Worm (Caenorhabditis elegans) whole organism, L2 larva: ENCODE data around the gene sna-1.

Experiments used
- F13H6.1 ChIP-seq: sonication (generic microtip); optimal IDR thresholded peaks from 2 replicates; lab custom pipeline; 2016; ENCODE audit warnings: missing genetic modification characterization, missing compliant biosample characterization
- ZK546.5 ChIP-seq: sonication (generic microtip); optimal IDR thresholded peaks from 2 replicates; lab custom pipeline; 2017; ENCODE audit warnings: missing biosample characterization, missing genetic modification characterization
- alr-1 ChIP-seq: fragments of 150-350 bp; optimal IDR thresholded peaks from 2 replicates; lab custom pipeline; 2014; ENCODE audit warnings: missing biosample characterization, missing genetic modification characterization
- aly-2 ChIP-seq: fragments of 150-350 bp; optimal IDR thresholded peaks from 2 replicates; lab custom pipeline; 2014; ENCODE audit warnings: missing biosample characterization, missing genetic modification characterization
- ama-1 ChIP-seq: fragments of 150-350 bp; optimal IDR thresholded peaks from 2 replicates; lab custom pipeline; 2018; ENCODE audit warnings: inconsistent platforms
- ceh-16 ChIP-seq: fragments of 150-350 bp; optimal IDR thresholded peaks from 2 replicates; lab custom pipeline; 2014; ENCODE audit warnings: missing biosample characterization, missing genetic modification characterization
- ceh-82 ChIP-seq: fragments of 150-350 bp; optimal IDR thresholded peaks from 2 replicates; lab custom pipeline; 2014; ENCODE audit warnings: missing biosample characterization, missing genetic modification characterization
- crh-2 ChIP-seq: sonication (generic microtip); optimal IDR thresholded peaks from 2 replicates; lab custom pipeline; 2017; ENCODE audit warnings: missing biosample characterization, missing genetic modification characterization
- dmd-4 ChIP-seq: sonication (generic microtip); optimal IDR thresholded peaks from 2 replicates; lab custom pipeline; 2017; ENCODE audit warnings: missing biosample characterization, missing genetic modification characterization
- egl-27 ChIP-seq: sonication (generic microtip); optimal IDR thresholded peaks from 3 replicates; lab custom pipeline; 2017; ENCODE audit warnings: missing biosample characterization, missing genetic modification reagents, missing genetic modification characterization
- elt-1 ChIP-seq: fragments of 150-350 bp; optimal IDR thresholded peaks from 2 replicates; lab custom pipeline; 2014; ENCODE audit warnings: missing biosample characterization, missing genetic modification characterization
- elt-3 ChIP-seq: sonication (generic microtip); optimal IDR thresholded peaks from 2 replicates; lab custom pipeline; 2017; ENCODE audit warnings: missing biosample characterization, missing genetic modification characterization
- fos-1 ChIP-seq: fragments of 150-350 bp; optimal IDR thresholded peaks from 2 replicates; lab custom pipeline; 2014; ENCODE audit warnings: missing biosample characterization, missing genetic modification characterization
- gmeb-1 ChIP-seq: fragments of 150-350 bp; optimal IDR thresholded peaks from 2 replicates; lab custom pipeline; 2014; ENCODE audit warnings: missing biosample characterization, missing genetic modification characterization
- lin-11 ChIP-seq: fragments of 150-350 bp; sonication (generic microtip); optimal IDR thresholded peaks from 2 replicates; lab custom pipeline; 2014; ENCODE audit warnings: missing biosample characterization, missing genetic modification characterization, inconsistent platforms, mixed read lengths
- lin-13 ChIP-seq: fragments of 150-350 bp; optimal IDR thresholded peaks from 2 replicates; lab custom pipeline; 2014; ENCODE audit warnings: missing biosample characterization, missing genetic modification reagents, missing genetic modification characterization
- lin-39 ChIP-seq: fragments of 150-350 bp; optimal IDR thresholded peaks from 2 replicates; lab custom pipeline; 2014; ENCODE audit warnings: missing biosample characterization, missing genetic modification reagents, missing genetic modification characterization
- lsy-2 ChIP-seq, 2 experiments: fragments of 150-350 bp in 1 of 2; sonication (generic microtip) in 1 of 2; optimal IDR thresholded peaks; 2 replicates each; lab custom pipeline; 2014 to 2017; ENCODE audit warnings: missing biosample characterization in 2 of 2, missing genetic modification characterization in 2 of 2
- mab-5 ChIP-seq: fragments of 150-350 bp; optimal IDR thresholded peaks from 2 replicates; lab custom pipeline; 2014; ENCODE audit warnings: missing biosample characterization, missing genetic modification characterization
- nhr-10 ChIP-seq: sonication (generic microtip); optimal IDR thresholded peaks from 2 replicates; lab custom pipeline; 2017; ENCODE audit warnings: missing biosample characterization, missing genetic modification characterization
- nhr-11 ChIP-seq: fragments of 150-350 bp; optimal IDR thresholded peaks from 2 replicates; lab custom pipeline; 2014; ENCODE audit warnings: missing biosample characterization, missing genetic modification characterization
- nhr-129 ChIP-seq: fragments of 150-350 bp; optimal IDR thresholded peaks from 2 replicates; lab custom pipeline; 2014; ENCODE audit warnings: missing biosample characterization, missing genetic modification characterization
- nhr-23 ChIP-seq: fragments of 150-350 bp; optimal IDR thresholded peaks from 2 replicates; lab custom pipeline; 2014; ENCODE audit warnings: missing biosample characterization, missing genetic modification reagents, missing genetic modification characterization
- nhr-237 ChIP-seq: fragments of 150-350 bp; optimal IDR thresholded peaks from 2 replicates; lab custom pipeline; 2014; ENCODE audit warnings: missing biosample characterization, missing genetic modification characterization
- nhr-25 ChIP-seq: fragments of 150-350 bp; sonication (generic microtip); optimal IDR thresholded peaks from 3 replicates; lab custom pipeline; 2014; ENCODE audit warnings: missing biosample characterization, missing genetic modification characterization
- nhr-6 ChIP-seq: fragments of 150-350 bp; optimal IDR thresholded peaks from 2 replicates; lab custom pipeline; 2014; ENCODE audit warnings: missing biosample characterization, missing genetic modification characterization
- nhr-77 ChIP-seq: fragments of 150-350 bp; optimal IDR thresholded peaks from 2 replicates; lab custom pipeline; 2014; ENCODE audit warnings: missing biosample characterization, missing genetic modification characterization
- peb-1 ChIP-seq: fragments of 150-350 bp; optimal IDR thresholded peaks from 2 replicates; lab custom pipeline; 2014; ENCODE audit warnings: missing biosample characterization, missing genetic modification characterization
- skn-1 ChIP-seq: sonication (generic microtip); optimal IDR thresholded peaks from 2 replicates; lab custom pipeline; 2017; ENCODE audit warnings: missing biosample characterization, missing genetic modification characterization
- sma-3 ChIP-seq: sonication (generic microtip); optimal IDR thresholded peaks from 2 replicates; lab custom pipeline; 2016; ENCODE audit warnings: missing genetic modification reagents, missing genetic modification characterization, missing compliant biosample characterization
- sma-9 ChIP-seq, 2 experiments: fragments of 150-350 bp in 1 of 2; sonication (generic microtip) in 1 of 2; optimal IDR thresholded peaks; 2 replicates each; lab custom pipeline; 2014 to 2016; ENCODE audit warnings: missing genetic modification characterization in 2 of 2, mild to moderate bottlenecking in 1 of 2, missing biosample characterization in 1 of 2, missing compliant biosample characterization in 1 of 2, missing genetic modification reagents in 1 of 2, moderate library complexity in 1 of 2
- snpc-4 ChIP-seq: fragments of 150-350 bp; optimal IDR thresholded peaks from 2 replicates; lab custom pipeline; 2014; ENCODE audit warnings: missing biosample characterization, missing genetic modification characterization
- unc-39 ChIP-seq: fragments of 150-350 bp; optimal IDR thresholded peaks from 2 replicates; lab custom pipeline; 2014; ENCODE audit warnings: missing biosample characterization, missing genetic modification characterization
- unc-55 ChIP-seq: fragments of 150-350 bp; sonication (generic microtip); optimal IDR thresholded peaks from 3 replicates; lab custom pipeline; 2014; ENCODE audit warnings: missing biosample characterization, missing genetic modification reagents, missing genetic modification characterization
- unc-62 ChIP-seq: fragments of 150-350 bp; optimal IDR thresholded peaks from 2 replicates; lab custom pipeline; 2014; ENCODE audit warnings: missing biosample characterization, missing genetic modification reagents, missing genetic modification characterization
- zag-1 ChIP-seq: fragments of 150-350 bp; optimal IDR thresholded peaks from 2 replicates; lab custom pipeline; 2014; ENCODE audit warnings: missing biosample characterization, missing genetic modification characterization
- ztf-1 ChIP-seq: fragments of 200-800 bp; sonication (Bioruptor generic); conservative IDR thresholded peaks from 2 replicates; pipeline ENCODE4 v1.3.6; 2022; ENCODE audit warnings: missing genetic modification characterization, missing compliant biosample characterization
- ztf-11 ChIP-seq: sonication (generic microtip); optimal IDR thresholded peaks from 2 replicates; lab custom pipeline; 2017; ENCODE audit warnings: missing biosample characterization, missing genetic modification characterization
- ztf-4 ChIP-seq: fragments of 150-350 bp; optimal IDR thresholded peaks from 2 replicates; lab custom pipeline; 2014; ENCODE audit warnings: missing biosample characterization, missing genetic modification characterization

sna-1 gene

ce11 chrV:6699021-6699420, 11.5 kb downstream of the sna-1 start:
- TF ChIP-seq snpc-4 (tag; lab: Kevin White, UChicago) = no peak
- TF ChIP-seq sma-3 (GFP tag; lab: Kevin White, UChicago) = no peak
- TF ChIP-seq gmeb-1 = no peak
- no peak for TF ChIP-seq nhr-11 (tag; lab: Kevin White, UChicago)
- no peak for TF ChIP-seq nhr-25 (tag; lab: Kevin White, UChicago)
- TF ChIP-seq alr-1 (tag; lab: Kevin White, UChicago) = no peak
- TF ChIP-seq zag-1 (tag; lab: Kevin White, UChicago) = no peak
- no peak for TF ChIP-seq nhr-10
- TF ChIP-seq nhr-237 (tag; lab: Kevin White, UChicago) = no peak
- no peak for TF ChIP-seq lin-39

ce11 chrV:6697552-6697951, 12.9 kb downstream of the sna-1 start, which contains the start of gene W02F12.2:
W02F12.2 (minus strand) TSS chrV:6697652.
- TF ChIP-seq aly-2 (tag; lab: Kevin White, UChicago) (no peak), ama-1 (no peak), nhr-6 (tag; lab: Kevin White, UChicago) (no peak), unc-39 (no peak), unc-55 (GFP tag; lab: Kevin White, UChicago) (no peak), ztf-11 (tag; lab: Kevin White, UChicago) (no peak), nhr-129 (tag; lab: Kevin White, UChicago) (no peak), crh-2 (tag; lab: Kevin White, UChicago) (no peak), elt-3 (tag; lab: Kevin White, UChicago) (no peak), lin-39 (no peak), egl-27 (tag; lab: Kevin White, UChicago) (no peak), ztf-1 (GFP tag; lab: Robert Waterston, UW) (no peak), lin-13 (GFP tag; lab: Kevin White, UChicago) (no peak), lin-11 (tag; lab: Kevin White, UChicago) (no peak), zag-1 (tag; lab: Kevin White, UChicago) (no peak), ztf-4 (tag; lab: Kevin White, UChicago) (no peak), elt-1 (tag; lab: Kevin White, UChicago) (no peak)

ce11 chrV:6694668-6695067, 15.8 kb downstream of the sna-1 start, which contains the start of gene W02F12.8:
W02F12.8 (minus strand) TSS chrV:6694768.
- TF ChIP-seq lsy-2 (tag; optimal IDR thresholded peaks at IDR 0.05; lab: Kevin White, UChicago) (no peak), egl-27 (tag; lab: Kevin White, UChicago) (no peak), peb-1 (no peak), nhr-6 (tag; lab: Kevin White, UChicago) (no peak)

ce11 chrV:6691813-6692351, 18.6 kb downstream of the sna-1 start, which contains the start of gene mtl-1:
mtl-1 (minus strand) TSS chrV:6691863.
- TF ChIP-seq ceh-82 (no peak), nhr-23 (no peak), aly-2 (tag; lab: Kevin White, UChicago) (no peak), ztf-1 (GFP tag; lab: Robert Waterston, UW) (no peak), zag-1 (tag; lab: Kevin White, UChicago) (no peak), alr-1 (tag; lab: Kevin White, UChicago) (no peak), F13H6.1 (tag; lab: Kevin White, UChicago) (no peak), ztf-4 (tag; lab: Kevin White, UChicago) (no peak), elt-1 (tag; lab: Kevin White, UChicago) (no peak), ceh-16 (tag; lab: Kevin White, UChicago) (no peak), fos-1 (tag; lab: Kevin White, UChicago) (no peak), snpc-4 (tag; lab: Kevin White, UChicago) (no peak)

- TF ChIP-seq sma-3 (GFP tag; lab: Kevin White, UChicago) = peak; percentile 62
- TF ChIP-seq nhr-25 (tag; lab: Kevin White, UChicago) = peak; percentile 39
- TF ChIP-seq egl-27 (tag; lab: Kevin White, UChicago) = no peak
These were observed 20.4 kb downstream of the sna-1 start for ce11 chrV:6690075-6690474.

- TF ChIP-seq unc-62 (GFP tag; lab: Kevin White, UChicago) = no peak
- TF ChIP-seq peb-1 = no peak
- no peak for TF ChIP-seq elt-1 (tag; lab: Kevin White, UChicago)
- TF ChIP-seq skn-1 (tag; lab: Kevin White, UChicago) = no peak
- TF ChIP-seq ztf-4 (tag; lab: Kevin White, UChicago) = no peak
- TF ChIP-seq sma-9 (GFP tag; optimal IDR thresholded peaks at IDR 0.05; lab: Kevin White, UChicago) = no peak
- no peak for TF ChIP-seq sma-9 (tag; optimal IDR thresholded peaks at IDR 0.05; lab: Kevin White, UChicago)
- TF ChIP-seq elt-3 (tag; lab: Kevin White, UChicago) = no peak
- no peak for TF ChIP-seq nhr-23
- TF ChIP-seq unc-39 = no peak
- no peak for TF ChIP-seq ceh-82
- TF ChIP-seq nhr-6 (tag; lab: Kevin White, UChicago) = no peak
- no peak for TF ChIP-seq ZK546.5 (tag; lab: Kevin White, UChicago)
- TF ChIP-seq unc-55 (GFP tag; lab: Kevin White, UChicago) = no peak
- TF ChIP-seq nhr-77 (tag; lab: Kevin White, UChicago) = no peak
- no peak for TF ChIP-seq dmd-4 (tag; lab: Kevin White, UChicago)
- no peak for TF ChIP-seq ztf-11 (tag; lab: Kevin White, UChicago)
- no peak for TF ChIP-seq lsy-2 (tag; optimal IDR thresholded peaks at IDR 0.05; lab: Kevin White, UChicago)
- TF ChIP-seq mab-5 (tag; lab: Kevin White, UChicago) = no peak
- TF ChIP-seq egl-27 (tag; lab: Kevin White, UChicago) = no peak
- no peak for TF ChIP-seq crh-2 (tag; lab: Kevin White, UChicago)
These were observed 22.1 kb downstream of the sna-1 start, which contains the start of gene K11G9.5 for ce11 chrV:6688392-6688791. K11G9.5 (minus strand) TSS chrV:6688492.
